Worm (Caenorhabditis elegans) whole organism, L4 larva: ENCODE results near the gene myrf-1.

Source experiments
- F26F4.8 ChIP-seq: fragments of 200-800 bp; sonication (Bioruptor generic); conservative IDR thresholded peaks from 2 replicates; pipeline ENCODE4 v1.3.6; 2022; ENCODE audit warnings: missing genetic modification characterization, missing compliant biosample characterization
- F37D6.2 ChIP-seq: sonication (generic microtip); optimal IDR thresholded peaks from 2 replicates; lab custom pipeline; 2016; ENCODE audit warnings: mild to moderate bottlenecking, missing genetic modification characterization, missing compliant biosample characterization
- F44E2.7 ChIP-seq: fragments of 200-800 bp; sonication (Bioruptor generic); IDR thresholded peaks from 2 replicates; pipeline ENCODE4 v2.1.2; 2022; ENCODE audit warnings: missing genetic modification characterization, missing compliant biosample characterization
- T20F7.1 ChIP-seq: fragments of 200-800 bp; sonication (Bioruptor generic); optimal IDR thresholded peaks from 2 replicates; lab custom pipeline; 2018; ENCODE audit warnings: mild to moderate bottlenecking, missing genetic modification characterization, missing compliant biosample characterization
- T26A8.4 ChIP-seq: fragments of 200-800 bp; sonication (Bioruptor generic); IDR thresholded peaks from 2 replicates; pipeline ENCODE4 v1.3.6; 2022; ENCODE audit warnings: missing genetic modification characterization, missing compliant biosample characterization
- Y48G9A.11 ChIP-seq: fragments of 200-800 bp; sonication (Bioruptor generic); IDR thresholded peaks from 2 replicates; pipeline ENCODE4 v1.3.6; 2022; ENCODE audit warnings: missing genetic modification reagents, missing genetic modification characterization, missing compliant biosample characterization
- aha-1 ChIP-seq: fragments of 150-350 bp; peaks from one replicate; lab custom pipeline; 2014; ENCODE audit warnings: missing biosample characterization, missing genetic modification characterization
- ama-1 ChIP-seq: fragments of 150-350 bp; optimal IDR thresholded peaks from 2 replicates; lab custom pipeline; 2014; ENCODE audit warnings: inconsistent platforms, mixed read lengths
- arid-1 ChIP-seq: fragments of 200-800 bp; sonication (Bioruptor generic); conservative IDR thresholded peaks from 2 replicates; pipeline ENCODE4 v1.3.6; 2022; ENCODE audit warnings: missing genetic modification reagents, missing genetic modification characterization, missing compliant biosample characterization
- ceh-20 ChIP-seq: fragments of 200-800 bp; sonication (Bioruptor generic); IDR thresholded peaks from 2 replicates; pipeline ENCODE4 v1.3.6; 2022; ENCODE audit warnings: missing genetic modification reagents, missing genetic modification characterization, missing compliant biosample characterization
- ceh-32 ChIP-seq: sonication (generic microtip); optimal IDR thresholded peaks from 2 replicates; lab custom pipeline; 2016; ENCODE audit warnings: mild to moderate bottlenecking, missing genetic modification characterization, missing compliant biosample characterization; ENCODE audit not compliant: poor library complexity
- cey-2 ChIP-seq: sonication (generic microtip); optimal IDR thresholded peaks from 3 replicates; lab custom pipeline; 2017; ENCODE audit warnings: missing genetic modification characterization, mild to moderate bottlenecking, missing compliant biosample characterization, antibody characterized with exemption, borderline replicate concordance; ENCODE audit not compliant: insufficient read depth
- daf-12 ChIP-seq: fragments of 150-350 bp; optimal IDR thresholded peaks from 2 replicates; lab custom pipeline; 2014; ENCODE audit warnings: missing biosample characterization, missing genetic modification reagents, missing genetic modification characterization
- daf-8 ChIP-seq: fragments of 200-800 bp; sonication (Bioruptor generic); IDR thresholded peaks from 2 replicates; pipeline ENCODE4 v1.3.6; 2022; ENCODE audit warnings: missing genetic modification characterization, missing compliant biosample characterization
- dmd-6 ChIP-seq: fragments of 200-800 bp; sonication (Bioruptor generic); IDR thresholded peaks from 2 replicates; pipeline ENCODE4 v1.3.6; 2022; ENCODE audit warnings: missing genetic modification reagents, missing genetic modification characterization, missing compliant biosample characterization
- dmd-8 ChIP-seq: fragments of 200-800 bp; sonication (Bioruptor generic); IDR thresholded peaks from 2 replicates; pipeline ENCODE4 v1.3.6; 2022; ENCODE audit warnings: missing genetic modification characterization, missing compliant biosample characterization
- egl-27 ChIP-seq: sonication (generic microtip); optimal IDR thresholded peaks from 3 replicates; lab custom pipeline; 2017; ENCODE audit warnings: missing biosample characterization, missing genetic modification reagents, missing genetic modification characterization
- egl-43 ChIP-seq: fragments of 200-800 bp; sonication (Bioruptor generic); IDR thresholded peaks from 2 replicates; pipeline ENCODE4 v1.3.6; 2022; ENCODE audit warnings: missing genetic modification reagents, missing genetic modification characterization, missing compliant biosample characterization
- hlh-30 ChIP-seq: sonication (generic microtip); optimal IDR thresholded peaks from 2 replicates; lab custom pipeline; 2017; ENCODE audit warnings: antibody characterized with exemption, mild to moderate bottlenecking, missing genetic modification characterization, missing compliant biosample characterization; ENCODE audit not compliant: insufficient read depth
- lin-29 ChIP-seq: fragments of 200-800 bp; sonication (Bioruptor generic); IDR thresholded peaks from 2 replicates; pipeline ENCODE4 v1.3.6; 2022; ENCODE audit warnings: missing genetic modification reagents, missing genetic modification characterization, missing compliant biosample characterization
- lin-38 ChIP-seq: fragments of 200-800 bp; sonication (Bioruptor generic); IDR thresholded peaks from 2 replicates; pipeline ENCODE4 v1.3.6; 2022; ENCODE audit warnings: missing genetic modification reagents, missing genetic modification characterization, missing compliant biosample characterization
- lin-39 ChIP-seq: fragments of 150-350 bp; optimal IDR thresholded peaks from 2 replicates; lab custom pipeline; 2014; ENCODE audit warnings: missing biosample characterization, missing genetic modification reagents, missing genetic modification characterization
- lir-3 ChIP-seq: sonication (generic microtip); optimal IDR thresholded peaks from 2 replicates; lab custom pipeline; 2016; ENCODE audit warnings: mild to moderate bottlenecking, missing genetic modification characterization, missing compliant biosample characterization
- madf-5 ChIP-seq, 2 experiments: fragments of 200-800 bp; sonication (Bioruptor generic); IDR thresholded peaks; 2 replicates each; pipeline ENCODE4 v1.3.6; 2022; ENCODE audit warnings: missing compliant biosample characterization in 2 of 2, missing genetic modification characterization in 2 of 2
- mdl-1 ChIP-seq, 2 experiments: fragments of 150-350 bp in 1 of 2; sonication (generic microtip) in 1 of 2; optimal IDR thresholded peaks; 2 replicates each; lab custom pipeline; 2014 to 2017; ENCODE audit warnings: missing biosample characterization in 2 of 2, missing genetic modification characterization in 2 of 2
- mdt-29 ChIP-seq: fragments of 200-800 bp; sonication (Bioruptor generic); IDR thresholded peaks from 2 replicates; pipeline ENCODE4 v1.3.6; 2022; ENCODE audit warnings: missing genetic modification reagents, missing genetic modification characterization, missing compliant biosample characterization
- mep-1 ChIP-seq: fragments of 150-350 bp; sonication (generic microtip); optimal IDR thresholded peaks from 3 replicates; lab custom pipeline; 2014; ENCODE audit warnings: missing biosample characterization, missing genetic modification characterization
- mxl-3 ChIP-seq: fragments of 200-800 bp; sonication (Bioruptor generic); optimal IDR thresholded peaks from 2 replicates; lab custom pipeline; 2018; ENCODE audit warnings: mild to moderate bottlenecking, missing genetic modification characterization, missing compliant biosample characterization
- nhr-11 ChIP-seq: fragments of 150-350 bp; optimal IDR thresholded peaks from 2 replicates; lab custom pipeline; 2014; ENCODE audit warnings: missing biosample characterization, missing genetic modification characterization
- nhr-42 ChIP-seq: fragments of 200-800 bp; sonication (Bioruptor generic); IDR thresholded peaks from 2 replicates; pipeline ENCODE4 v1.3.6; 2022; ENCODE audit warnings: missing genetic modification characterization, missing compliant biosample characterization
- nhr-48 ChIP-seq: sonication (generic microtip); optimal IDR thresholded peaks from 2 replicates; lab custom pipeline; 2016; ENCODE audit warnings: mild to moderate bottlenecking, missing genetic modification characterization, missing compliant biosample characterization
- nhr-6 ChIP-seq: fragments of 150-350 bp; optimal IDR thresholded peaks from 2 replicates; lab custom pipeline; 2014; ENCODE audit warnings: missing biosample characterization, missing genetic modification characterization
- php-3 ChIP-seq: fragments of 200-800 bp; sonication (Bioruptor generic); IDR thresholded peaks from 2 replicates; pipeline ENCODE4 v1.3.6; 2022; ENCODE audit warnings: missing genetic modification reagents, missing genetic modification characterization, missing compliant biosample characterization
- pqm-1 ChIP-seq: sonication (generic microtip); optimal IDR thresholded peaks from 2 replicates; lab custom pipeline; 2017; ENCODE audit warnings: missing biosample characterization, missing genetic modification characterization
- rbr-2 ChIP-seq: sonication (generic microtip); optimal IDR thresholded peaks from 2 replicates; lab custom pipeline; 2016; ENCODE audit warnings: missing genotype, missing genetic modification characterization, missing compliant biosample characterization
- saeg-2 ChIP-seq: fragments of 200-800 bp; sonication (Bioruptor generic); IDR thresholded peaks from 2 replicates; pipeline ENCODE4 v1.3.6; 2022; ENCODE audit warnings: missing genetic modification reagents, missing genetic modification characterization, missing compliant biosample characterization
- snpc-1.2 ChIP-seq: fragments of 200-800 bp; sonication (Bioruptor generic); IDR thresholded peaks from 2 replicates; pipeline ENCODE4 v1.3.6; 2022; ENCODE audit warnings: missing genetic modification reagents, missing genetic modification characterization, missing compliant biosample characterization
- spr-1 ChIP-seq: sonication (generic microtip); optimal IDR thresholded peaks from 2 replicates; lab custom pipeline; 2016; ENCODE audit warnings: mild to moderate bottlenecking, missing genetic modification characterization, missing compliant biosample characterization
- spr-3 ChIP-seq: fragments of 200-800 bp; sonication (Bioruptor generic); optimal IDR thresholded peaks from 2 replicates; lab custom pipeline; 2018; ENCODE audit warnings: mild to moderate bottlenecking, missing genetic modification characterization, missing compliant biosample characterization
- tag-97 ChIP-seq: fragments of 200-800 bp; sonication (Bioruptor generic); IDR thresholded peaks from 2 replicates; pipeline ENCODE4 v1.3.6; 2022; ENCODE audit warnings: missing genetic modification characterization, missing compliant biosample characterization
- tra-1 ChIP-seq: fragments of 200-800 bp; sonication (Bioruptor generic); IDR thresholded peaks from 2 replicates; pipeline ENCODE4 v1.3.6; 2022; ENCODE audit warnings: missing genetic modification reagents, missing genetic modification characterization, missing compliant biosample characterization
- unc-62 ChIP-seq, 3 experiments: fragments of 150-350 bp in 1 of 3; sonication (generic microtip); optimal IDR thresholded peaks in 2 of 3; peaks in 1 of 3; 1 replicate in 1 of 3; 2 replicates in 2 of 3; lab custom pipeline; 2014 to 2017; ENCODE audit warnings: missing biosample characterization in 3 of 3, missing genetic modification characterization in 3 of 3, missing genetic modification reagents in 3 of 3, missing genotype in 1 of 3
- vab-7 ChIP-seq: fragments of 200-800 bp; sonication (Bioruptor generic); IDR thresholded peaks from 2 replicates; pipeline ENCODE4 v1.3.6; 2022; ENCODE audit warnings: missing genetic modification reagents, missing genetic modification characterization, missing compliant biosample characterization
- zfp-2 ChIP-seq: sonication (generic microtip); optimal IDR thresholded peaks from 2 replicates; lab custom pipeline; 2016; ENCODE audit warnings: mild to moderate bottlenecking, missing genetic modification characterization, missing compliant biosample characterization
- zip-11 ChIP-seq: fragments of 200-800 bp; sonication (Bioruptor generic); IDR thresholded peaks from 2 replicates; pipeline ENCODE4 v1.3.6; 2022; ENCODE audit warnings: missing genetic modification characterization, missing compliant biosample characterization
- zip-2 ChIP-seq: fragments of 150-350 bp; optimal IDR thresholded peaks from 2 replicates; lab custom pipeline; 2014; ENCODE audit warnings: missing biosample characterization, missing genetic modification characterization
- ztf-7 ChIP-seq: fragments of 150-350 bp; optimal IDR thresholded peaks from 2 replicates; lab custom pipeline; 2014; ENCODE audit warnings: missing biosample characterization, missing genetic modification characterization

Gene myrf-1

DNA sequence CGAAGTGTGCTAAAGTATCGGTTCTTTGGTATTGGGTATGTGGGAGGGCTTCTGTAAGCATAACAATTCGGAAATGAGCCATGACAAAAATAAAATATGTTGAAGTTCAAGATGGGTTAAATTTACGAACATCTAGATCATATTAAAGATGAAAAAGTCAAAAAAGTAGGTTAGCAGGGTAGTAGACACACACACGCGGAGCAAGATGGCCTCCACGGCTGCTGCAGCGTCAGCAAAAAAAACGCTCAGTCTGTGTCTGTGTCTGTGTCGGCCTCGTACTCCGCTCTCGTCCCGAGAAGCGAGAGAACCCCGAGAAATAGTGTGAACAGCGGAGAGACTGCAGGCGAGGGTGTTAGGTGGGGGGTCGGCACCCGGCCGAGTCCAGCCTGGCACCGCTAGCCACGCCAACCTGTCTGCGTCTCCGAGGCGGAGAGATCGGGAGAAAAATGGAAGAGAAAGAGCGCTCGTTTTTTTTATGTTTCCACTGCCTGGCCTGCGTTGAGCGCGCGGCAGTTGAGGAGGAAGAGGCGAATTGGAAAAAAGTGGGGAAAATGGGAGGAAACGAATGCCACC is at the start of gene myrf-1 (continued):
- TF ChIP-seq F26F4.8 (GFP tag; lab: Robert Waterston, UW) (0 out of 2 replicates have a peak, but pooled peaks have one; percentile 14), mdt-29 (GFP tag; lab: Robert Waterston, UW) (no peak), dmd-6 (GFP tag; lab: Robert Waterston, UW) (peak; percentile 84), Y48G9A.11 (no peak), spr-3 (peak; percentile 48), nhr-48 (tag; lab: Kevin White, UChicago) (peak; percentile 78), vab-7 (peak; percentile 64; the same call in 1 of the 2 replicates), lir-3 (tag; lab: Kevin White, UChicago) (peak; percentile 16), nhr-42 (GFP tag; lab: Robert Waterston, UW) (peak; percentile 69; the same call in 1 of the 2 replicates), zip-11 (GFP tag; lab: Robert Waterston, UW) (no peak), nhr-11 (tag; lab: Kevin White, UChicago) (peak; percentile 95), rbr-2 (tag; lab: Kevin White, UChicago) (peak; percentile 92), snpc-1.2 (GFP tag; lab: Robert Waterston, UW) (no peak), F37D6.2 (peak; percentile 70), dmd-8 (GFP tag; lab: Robert Waterston, UW) (0 out of 2 replicates have a peak, but pooled peaks have one; percentile 44), spr-1 (tag; lab: Kevin White, UChicago) (peak; percentile 74), saeg-2 (GFP tag; lab: Robert Waterston, UW) (peak; percentile 84; the same call in 1 of the 2 replicates), T26A8.4 (peak; percentile 90), daf-12 (tag; lab: Kevin White, UChicago) (no peak), lin-29 (peak; percentile 76; the same call in 1 of the 2 replicates), F44E2.7 (GFP tag; lab: Robert Waterston, UW) (no peak), egl-27 (tag; lab: Kevin White, UChicago) (no peak), daf-8 (GFP tag; lab: Robert Waterston, UW) (no peak), ceh-32 (tag; lab: Kevin White, UChicago) (peak; percentile 27), tra-1 (GFP tag; lab: Robert Waterston, UW) (peak; percentile 73; the same call in 1 of the 2 replicates), madf-5 (GFP tag; IDR thresholded peaks at IDR 0.05; lab: Robert Waterston, UW) (0 out of 4 replicates have a peak, but pooled peaks of 1 of the 2 experiments have one; percentile 73), lin-38 (peak; percentile 63), ztf-7 (tag; lab: Kevin White, UChicago) (peak; percentile 36), mdl-1 (tag; optimal IDR thresholded peaks at IDR 0.05; lab: Kevin White, UChicago) (peak; percentile 59 to 92), egl-43 (GFP tag; lab: Robert Waterston, UW) (peak; percentile 91), tag-97 (GFP tag; lab: Robert Waterston, UW) (no peak), T20F7.1 (GFP tag; lab: Kevin White, UChicago) (peak; percentile 44), cey-2 (tag; lab: Kevin White, UChicago) (no peak), lin-39 (no peak), aha-1 (peak; percentile 99), ceh-20 (GFP tag; lab: Robert Waterston, UW) (peak; percentile 73), php-3 (GFP tag; lab: Robert Waterston, UW) (peak; percentile 60; the same call in 1 of the 2 replicates)

DNA sequence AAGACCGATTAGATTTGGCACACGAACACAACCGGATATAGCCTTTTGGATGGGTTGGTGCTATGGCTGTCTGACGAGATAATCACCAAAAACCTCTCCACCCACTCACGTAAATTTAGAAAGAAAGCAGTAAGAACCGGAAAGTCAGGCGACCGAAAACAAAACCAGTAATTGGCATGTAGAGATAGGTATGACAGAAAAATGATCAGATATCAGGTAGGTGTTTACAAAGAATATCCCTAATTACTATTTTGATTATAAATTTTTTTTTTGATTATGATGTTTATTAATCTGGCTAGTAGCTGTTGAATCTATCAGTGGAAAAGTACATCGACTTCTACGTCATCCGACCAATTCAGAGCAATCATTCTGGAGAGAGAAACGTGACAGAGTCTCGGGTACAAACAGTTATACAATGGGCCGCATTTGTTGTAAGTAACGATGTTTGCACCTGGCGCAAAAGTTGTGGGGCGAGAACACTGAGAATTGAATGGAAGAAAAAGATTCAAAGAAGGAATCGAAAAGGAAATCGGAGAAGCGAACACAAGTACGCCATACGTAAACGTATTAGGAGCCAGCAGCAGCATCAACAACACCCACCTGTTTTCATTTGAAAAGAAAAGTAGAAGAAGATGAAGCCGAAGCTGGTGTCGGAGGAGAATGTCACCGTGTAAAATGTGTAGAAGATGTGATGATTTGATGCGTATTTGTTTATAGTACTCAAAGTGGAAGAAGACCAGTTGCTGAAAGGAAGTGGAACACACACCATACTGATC is 48.7 kb upstream of the myrf-1 start:
- TF ChIP-seq zfp-2, result no peak
- no peak for TF ChIP-seq zip-2 (tag; lab: Kevin White, UChicago)
- TF ChIP-seq spr-3, result no peak
- no peak for TF ChIP-seq F26F4.8 (GFP tag; lab: Robert Waterston, UW)
- TF ChIP-seq tra-1 (GFP tag; lab: Robert Waterston, UW), result no peak
- TF ChIP-seq hlh-30 (tag; lab: Kevin White, UChicago), result peak; percentile 14
- TF ChIP-seq mep-1 (tag; lab: Kevin White, UChicago), result peak; percentile 31
- peak; percentile 79 for TF ChIP-seq ama-1 (lab: Kevin White, UChicago)
- TF ChIP-seq pqm-1, result no peak
- no peak for TF ChIP-seq nhr-48 (tag; lab: Kevin White, UChicago)
- TF ChIP-seq mxl-3 (GFP tag; lab: Kevin White, UChicago), result no peak
- peak; percentile 25 for TF ChIP-seq nhr-11 (tag; lab: Kevin White, UChicago)
- 0 out of 4 replicates have a peak, but pooled peaks of 1 of the 2 experiments have one; percentile 7 for TF ChIP-seq madf-5 (GFP tag; IDR thresholded peaks at IDR 0.05; lab: Robert Waterston, UW)
- peak; percentile 14 for TF ChIP-seq rbr-2 (tag; lab: Kevin White, UChicago)
- no peak for TF ChIP-seq arid-1 (GFP tag; lab: Robert Waterston, UW)
- peak; percentile 92 for TF ChIP-seq aha-1
- TF ChIP-seq nhr-6, result no peak
- peak in 1 of 2 experiments; percentile 91 for TF ChIP-seq unc-62 (GFP tag; optimal IDR thresholded peaks at IDR 0.05 in 1 of 2; lab: Kevin White, UChicago)
- TF ChIP-seq unc-62 (tag; optimal IDR thresholded peaks at IDR 0.05; lab: Kevin White, UChicago), result no peak
